Worm (Caenorhabditis elegans) whole organism, late embryonic: Measurements from ENCODE around the gene spds-1.

Experiments used
- K09A11.1 ChIP-seq: sonication (generic microtip); optimal IDR thresholded peaks from 2 replicates; lab custom pipeline; 2017; ENCODE audit warnings: antibody characterized with exemption, mild to moderate bottlenecking, missing genetic modification characterization, missing compliant biosample characterization; ENCODE audit not compliant: insufficient read depth
- Y22D7AL.16 ChIP-seq: sonication (generic microtip); optimal IDR thresholded peaks from 2 replicates; lab custom pipeline; 2016; ENCODE audit warnings: missing genetic modification characterization, missing compliant biosample characterization
- ahr-1 ChIP-seq: sonication (generic microtip); optimal IDR thresholded peaks from 2 replicates; lab custom pipeline; 2016; ENCODE audit warnings: missing genetic modification characterization, missing compliant biosample characterization
- ceh-18 ChIP-seq: sonication (generic microtip); optimal IDR thresholded peaks from 2 replicates; lab custom pipeline; 2016; ENCODE audit warnings: missing genetic modification characterization, missing compliant biosample characterization
- ceh-19 ChIP-seq: fragments of 200-800 bp; sonication (Bioruptor generic); optimal IDR thresholded peaks from 2 replicates; lab custom pipeline; 2018; ENCODE audit warnings: mild to moderate bottlenecking, missing genetic modification characterization, missing compliant biosample characterization
- ceh-2 ChIP-seq: sonication (generic microtip); optimal IDR thresholded peaks from 2 replicates; lab custom pipeline; 2016; ENCODE audit warnings: missing genotype, missing genetic modification characterization, missing compliant biosample characterization
- ceh-30 ChIP-seq: fragments of 150-350 bp; optimal IDR thresholded peaks from 2 replicates; lab custom pipeline; 2014; ENCODE audit warnings: missing biosample characterization, missing genetic modification characterization
- ceh-31 ChIP-seq: sonication (generic microtip); optimal IDR thresholded peaks from 2 replicates; lab custom pipeline; 2016; ENCODE audit warnings: missing genetic modification characterization, missing compliant biosample characterization
- ceh-34 ChIP-seq: sonication (generic microtip); optimal IDR thresholded peaks from 2 replicates; lab custom pipeline; 2016; ENCODE audit warnings: mild to moderate bottlenecking, missing genetic modification characterization, missing compliant biosample characterization
- ceh-48 ChIP-seq: sonication (generic microtip); optimal IDR thresholded peaks from 2 replicates; lab custom pipeline; 2016; ENCODE audit warnings: missing genetic modification characterization, inconsistent platforms, missing compliant biosample characterization
- che-1 ChIP-seq: sonication (generic microtip); optimal IDR thresholded peaks from 2 replicates; lab custom pipeline; 2016; ENCODE audit warnings: mild to moderate bottlenecking, missing genetic modification characterization, missing compliant biosample characterization
- dve-1 ChIP-seq: sonication (generic microtip); optimal IDR thresholded peaks from 2 replicates; lab custom pipeline; 2017; ENCODE audit warnings: antibody characterized with exemption, mild to moderate bottlenecking, missing genetic modification characterization, missing compliant biosample characterization
- elt-2 ChIP-seq: sonication (generic microtip); optimal IDR thresholded peaks from 2 replicates; lab custom pipeline; 2016; ENCODE audit warnings: missing genetic modification reagents, missing genetic modification characterization, missing compliant biosample characterization
- fkh-10 ChIP-seq: fragments of 150-350 bp; optimal IDR thresholded peaks from 2 replicates; lab custom pipeline; 2014; ENCODE audit warnings: missing biosample characterization, missing genetic modification reagents, missing genetic modification characterization
- hlh-30 ChIP-seq: sonication (generic microtip); optimal IDR thresholded peaks from 2 replicates; lab custom pipeline; 2017; ENCODE audit warnings: antibody characterized with exemption, missing genetic modification characterization, missing compliant biosample characterization; ENCODE audit not compliant: insufficient read depth
- hlh-6 ChIP-seq: sonication (generic microtip); optimal IDR thresholded peaks from 2 replicates; lab custom pipeline; 2016; ENCODE audit warnings: missing genotype, missing genetic modification characterization, missing compliant biosample characterization
- lin-11 ChIP-seq: fragments of 200-800 bp; sonication (Bioruptor generic); optimal IDR thresholded peaks from 2 replicates; lab custom pipeline; 2018; ENCODE audit warnings: mild to moderate bottlenecking, missing genetic modification characterization, missing compliant biosample characterization
- madf-2 ChIP-seq: sonication (generic microtip); optimal IDR thresholded peaks from 2 replicates; lab custom pipeline; 2017; ENCODE audit warnings: missing genetic modification characterization, missing compliant biosample characterization
- nfya-1 ChIP-seq: sonication (generic microtip); optimal IDR thresholded peaks from 2 replicates; lab custom pipeline; 2017; ENCODE audit warnings: missing genetic modification characterization, mild to moderate bottlenecking, missing compliant biosample characterization, antibody characterized with exemption, moderate library complexity
- pag-3 ChIP-seq: sonication (generic microtip); optimal IDR thresholded peaks from 2 replicates; lab custom pipeline; 2016; ENCODE audit warnings: missing compliant biosample characterization, missing genetic modification characterization, borderline replicate concordance
- pqm-1 ChIP-seq: sonication (generic microtip); optimal IDR thresholded peaks from 2 replicates; lab custom pipeline; 2016; ENCODE audit warnings: missing genetic modification characterization, missing compliant biosample characterization
- pros-1 ChIP-seq: fragments of 150-350 bp; optimal IDR thresholded peaks from 2 replicates; lab custom pipeline; 2014; ENCODE audit warnings: missing biosample characterization, missing genetic modification reagents, missing genetic modification characterization
- rnt-1 ChIP-seq: sonication (generic microtip); optimal IDR thresholded peaks from 2 replicates; lab custom pipeline; 2016; ENCODE audit warnings: missing genetic modification characterization, missing compliant biosample characterization
- sdc-2 ChIP-seq: sonication (generic microtip); optimal IDR thresholded peaks from 2 replicates; lab custom pipeline; 2016; ENCODE audit warnings: missing genotype, missing genetic modification characterization, missing compliant biosample characterization
- syd-9 ChIP-seq: sonication (generic microtip); optimal IDR thresholded peaks from 2 replicates; lab custom pipeline; 2016; ENCODE audit warnings: mild to moderate bottlenecking, missing genetic modification characterization, moderate library complexity, missing compliant biosample characterization
- ttx-3 ChIP-seq: sonication (generic microtip); optimal IDR thresholded peaks from 2 replicates; lab custom pipeline; 2016; ENCODE audit warnings: missing genetic modification reagents, missing genetic modification characterization, missing compliant biosample characterization
- unc-3 ChIP-seq, 2 experiments: fragments of 200-800 bp in 1 of 2; sonication (Bioruptor generic) in 1 of 2; sonication (generic microtip) in 1 of 2; conservative IDR thresholded peaks in 1 of 2; optimal IDR thresholded peaks in 1 of 2; 2 replicates each; pipeline versions ENCODE4 v1.3.6 to Lab custom; 2016 to 2022; ENCODE audit warnings: missing compliant biosample characterization in 2 of 2, missing genetic modification characterization in 2 of 2, missing genetic modification reagents in 1 of 2
- unc-42 ChIP-seq: sonication (generic microtip); optimal IDR thresholded peaks from 2 replicates; lab custom pipeline; 2016; ENCODE audit warnings: missing genotype, missing genetic modification characterization, missing compliant biosample characterization
- unc-86 ChIP-seq: sonication (generic microtip); optimal IDR thresholded peaks from 2 replicates; lab custom pipeline; 2016; ENCODE audit warnings: missing genetic modification characterization, missing compliant biosample characterization
- zip-5 ChIP-seq: sonication (generic microtip); optimal IDR thresholded peaks from 2 replicates; lab custom pipeline; 2016; ENCODE audit warnings: missing genetic modification characterization, missing compliant biosample characterization

Gene spds-1

DNA sequence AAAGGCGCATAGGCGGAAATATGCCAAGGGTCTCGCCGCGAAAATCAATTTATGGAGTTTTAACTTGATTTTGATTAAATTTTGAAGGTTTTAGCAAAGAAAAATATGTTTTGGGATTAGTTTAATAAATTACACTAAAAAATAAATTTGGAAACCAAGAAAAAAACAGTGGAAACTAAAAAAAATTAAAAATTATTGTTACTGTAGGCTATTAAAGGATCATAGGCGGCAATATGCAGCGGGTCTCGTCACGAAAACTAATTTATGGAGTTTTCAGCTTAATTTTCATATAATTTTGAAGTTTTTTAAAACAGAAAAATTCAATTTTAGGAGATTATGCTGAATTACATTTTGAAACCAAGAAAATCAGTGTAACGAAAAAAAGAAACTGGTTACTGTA, 2.0 kb downstream of the spds-1 start:
- TF ChIP-seq rnt-1 (no peak), pros-1 (tag; lab: Kevin White, UChicago) (no peak), Y22D7AL.16 (tag; lab: Kevin White, UChicago) (no peak), dve-1 (tag; lab: Kevin White, UChicago) (no peak), pqm-1 (tag; lab: Kevin White, UChicago) (no peak), ceh-34 (tag; lab: Kevin White, UChicago) (no peak), sdc-2 (tag; lab: Kevin White, UChicago) (no peak)

DNA sequence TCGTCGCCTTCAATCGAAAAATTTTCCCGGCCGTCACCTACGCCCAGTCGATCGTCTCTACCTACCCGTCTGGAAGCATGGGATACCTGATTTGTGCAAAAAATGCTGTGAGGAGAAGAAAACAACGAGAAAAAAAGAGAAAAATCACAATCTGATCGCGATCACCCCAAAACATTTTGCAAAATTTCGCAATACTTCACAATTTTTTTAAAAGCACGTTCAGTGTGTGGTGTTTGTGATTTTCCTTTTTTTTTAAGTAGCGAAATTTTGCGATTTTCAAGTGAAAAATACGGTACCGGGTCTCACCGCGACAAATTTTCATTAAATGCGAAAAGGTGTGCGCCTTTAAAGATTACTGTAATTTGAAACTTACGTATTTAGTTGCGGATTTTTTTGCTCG, 3.0 kb downstream of the spds-1 start:
- no peak for TF ChIP-seq unc-42

DNA sequence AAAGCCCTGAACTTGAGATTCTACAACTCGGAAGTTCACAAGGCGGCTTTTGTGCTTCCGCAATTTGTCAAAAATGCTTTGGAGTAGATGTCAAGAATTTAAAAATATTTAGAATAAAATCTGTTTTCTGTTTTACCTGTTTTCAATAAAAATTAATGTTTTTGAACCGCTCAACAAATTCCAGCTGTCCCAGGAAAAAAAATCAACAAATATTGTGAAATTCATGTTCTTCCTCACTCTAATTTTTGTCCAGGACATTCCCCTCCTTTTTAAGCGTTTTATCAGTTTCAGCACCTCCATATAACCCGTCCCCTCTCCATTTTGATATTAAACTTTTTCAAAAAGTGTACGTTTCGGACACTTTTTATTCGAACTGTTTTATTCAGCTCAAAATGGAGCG, 4.0 kb downstream of the spds-1 start, which contains the start of gene Y46G5A.20:
TSS of gene Y46G5A.20 (plus strand) at position 301 of the 400 bp plus-strand sequence.
- no peak for TF ChIP-seq hlh-6 (tag; lab: Kevin White, UChicago)
- no peak for TF ChIP-seq che-1 (tag; lab: Kevin White, UChicago)
- no peak for TF ChIP-seq madf-2
- no peak for TF ChIP-seq unc-3 (GFP tag; conservative IDR thresholded peaks at IDR 0.05; lab: Robert Waterston, UW)
- no peak for TF ChIP-seq unc-3 (tag; optimal IDR thresholded peaks at IDR 0.05; lab: Kevin White, UChicago)
- TF ChIP-seq sdc-2 (tag; lab: Kevin White, UChicago): no peak
- TF ChIP-seq unc-86 (tag; lab: Kevin White, UChicago): no peak
- TF ChIP-seq hlh-30 (tag; lab: Kevin White, UChicago): no peak
- no peak for TF ChIP-seq zip-5 (tag; lab: Kevin White, UChicago)
- no peak for TF ChIP-seq ceh-19 (GFP tag; lab: Kevin White, UChicago)
- TF ChIP-seq fkh-10 (GFP tag; lab: Kevin White, UChicago): no peak
- TF ChIP-seq elt-2 (tag; lab: Kevin White, UChicago): no peak
- TF ChIP-seq ceh-18 (tag; lab: Kevin White, UChicago): no peak
- no peak for TF ChIP-seq ttx-3 (tag; lab: Kevin White, UChicago)
- no peak for TF ChIP-seq nfya-1 (tag; lab: Kevin White, UChicago)
- TF ChIP-seq K09A11.1 (tag; lab: Kevin White, UChicago): no peak
- TF ChIP-seq ceh-48: no peak
- no peak for TF ChIP-seq ahr-1 (tag; lab: Kevin White, UChicago)
- TF ChIP-seq ceh-30: no peak
- TF ChIP-seq pag-3 (tag; lab: Kevin White, UChicago): no peak
- TF ChIP-seq, all 69 proteins: peak for 0

DNA sequence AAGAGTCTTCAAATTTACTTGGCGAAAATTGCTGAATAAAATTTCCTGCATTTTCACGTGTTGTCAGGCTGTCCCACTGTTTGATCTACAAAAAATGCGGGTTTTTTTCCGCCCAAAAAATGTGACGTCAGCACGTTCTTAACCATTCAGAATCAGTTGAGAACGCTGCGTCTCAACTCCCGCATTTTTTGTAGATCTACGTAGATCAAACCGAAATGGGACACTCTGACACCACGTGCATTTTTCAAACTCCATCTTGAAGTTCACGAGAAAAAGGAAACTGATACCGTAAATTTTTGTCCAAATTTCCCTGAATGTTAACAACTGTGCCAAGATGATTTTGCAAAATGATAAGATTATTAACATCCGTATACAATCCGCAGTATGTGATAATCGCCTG, 6.6 kb downstream of the spds-1 start:
- no peak for TF ChIP-seq syd-9
- TF ChIP-seq nfya-1 (tag; lab: Kevin White, UChicago): no peak
- TF ChIP-seq pag-3 (tag; lab: Kevin White, UChicago): no peak
- TF ChIP-seq ceh-19 (GFP tag; lab: Kevin White, UChicago): no peak
- TF ChIP-seq hlh-30 (tag; lab: Kevin White, UChicago): no peak
- TF ChIP-seq ceh-30: no peak
- no peak for TF ChIP-seq ceh-2 (tag; lab: Kevin White, UChicago)
- TF ChIP-seq ceh-31 (tag; lab: Kevin White, UChicago): no peak
- TF ChIP-seq, all 69 proteins: peak for 0

DNA sequence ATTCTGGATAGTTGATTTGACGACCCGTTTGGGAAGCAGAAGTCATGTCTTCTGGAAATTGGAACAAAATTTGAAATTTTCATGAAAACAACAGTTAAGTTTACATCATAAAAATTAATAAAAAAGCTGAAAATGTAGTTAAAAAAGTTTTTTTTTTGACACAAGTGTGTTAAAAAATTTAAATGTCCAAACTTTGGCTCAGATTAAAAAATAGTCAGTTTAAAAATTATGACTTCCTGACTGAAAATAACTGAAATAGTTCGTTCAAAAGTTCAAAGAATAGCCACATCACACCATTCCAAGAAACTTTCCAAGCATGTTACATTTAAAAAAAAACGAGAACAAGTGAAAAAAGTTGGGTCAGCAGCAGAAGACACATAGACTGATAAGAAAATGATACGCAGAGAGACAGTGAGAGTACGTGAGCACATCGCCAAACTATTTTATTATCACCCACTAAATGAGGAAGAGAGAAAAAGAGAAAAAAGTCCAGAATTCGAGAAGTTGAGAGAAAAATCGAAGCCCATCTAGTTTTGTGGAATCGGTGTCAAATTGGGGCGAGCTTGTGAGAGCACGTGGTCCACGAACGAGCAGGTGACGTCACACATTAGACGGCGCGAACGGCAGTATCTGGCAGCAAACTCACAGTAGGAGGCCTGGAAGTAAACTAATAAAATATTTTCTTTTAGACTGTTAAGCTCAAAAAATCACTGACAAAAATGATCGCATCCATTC, 9.9 kb downstream of the spds-1 start, which contains the start of gene acl-7:
TSS of gene acl-7 (minus strand) at position 51 of the 735 bp plus-strand sequence.
- TF ChIP-seq lin-11 (tag; lab: Kevin White, UChicago) (no peak), elt-2 (tag; lab: Kevin White, UChicago) (peak; percentile 44)
